Fruit fly (Drosophila melanogaster) S2 (cell line): ENCODE results near the gene Irbp18.
A peak's percentile ranks its signal among the peaks of the same experiment; 100 is the strongest.

Experiments
- CG8478 ChIP-seq: fragments of >200 bp; optimal IDR thresholded peaks from 2 replicates; lab custom pipeline; 2018
- CTCF ChIP-seq, 2 experiments: fragments of >200 bp; optimal IDR thresholded peaks; 2 replicates each; lab custom pipeline; 2018

DNA sequence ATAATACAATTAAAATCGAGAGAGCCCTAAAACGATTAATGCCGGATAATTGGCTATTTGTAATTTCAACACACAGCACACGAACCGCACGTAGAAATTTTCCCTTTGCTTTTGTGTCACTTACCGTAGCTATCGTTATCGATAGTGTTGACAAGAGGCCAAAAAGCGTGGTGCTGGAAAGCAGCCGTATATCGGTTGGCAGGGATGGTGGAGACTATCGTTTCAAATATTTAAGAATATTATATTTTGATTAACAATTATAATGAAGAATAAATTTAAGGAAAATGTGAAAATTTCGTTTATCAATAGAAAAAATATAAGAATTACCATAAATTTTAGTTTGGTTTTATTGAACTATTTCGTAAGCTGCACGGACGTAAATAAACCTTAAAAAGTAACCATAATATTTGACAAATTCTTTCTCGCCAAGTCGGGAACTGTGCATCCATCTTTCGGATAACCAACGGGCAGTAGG is 4.9 kb downstream of the Irbp18 start, which contains the start of gene JIL-1:
- no peak for TF ChIP-seq CG8478 (lab: Kevin White, UChicago)
- peak in 1 of 2 experiments; percentile 2 for TF ChIP-seq CTCF (optimal IDR thresholded peaks at IDR 0.05; lab: Kevin White, UChicago)
